Worm (Caenorhabditis elegans): Measurements from ENCODE around the gene fbxc-23.

Gene fbxc-23

DNA sequence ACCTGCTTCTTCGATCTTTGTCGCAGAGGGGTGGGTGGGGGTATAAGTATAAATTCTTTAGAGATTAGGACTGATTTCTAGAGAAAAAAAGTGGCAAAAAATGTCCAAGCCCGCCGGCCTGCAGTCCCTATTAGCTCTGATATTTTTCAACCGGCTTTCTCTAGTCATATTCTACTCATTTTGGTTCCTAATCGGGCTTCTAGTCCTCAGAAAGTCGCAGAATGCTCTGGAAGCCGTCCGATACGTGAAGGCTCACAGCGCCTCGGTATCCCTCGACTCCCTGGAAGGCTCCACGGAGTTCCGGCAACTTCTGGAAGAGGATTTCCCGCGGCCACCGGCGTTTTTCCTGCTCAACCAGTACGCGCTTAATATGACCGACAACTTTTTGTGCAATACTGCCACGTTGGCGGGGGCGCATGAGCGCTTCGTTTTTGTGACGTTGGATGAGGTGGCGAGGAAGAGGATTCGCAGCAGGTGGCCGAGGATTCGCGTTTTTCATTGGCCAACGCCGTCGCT is 10.6 kb downstream of the fbxc-23 start, which contains the start of gene Y48E1B.8:
Gene Y48E1B.8, plus strand, starts transcription at position 51 of the 516 bp plus-strand sequence.
- TF ChIP-seq nhr-21 (tag; optimal IDR thresholded peaks at IDR 0.05) (no peak), ztf-4 (tag; optimal IDR thresholded peaks at IDR 0.05) (no peak), peb-1 (tag; optimal IDR thresholded peaks at IDR 0.05) (no peak), nhr-25 (tag; optimal IDR thresholded peaks at IDR 0.05) (no peak), elt-1 (tag; optimal IDR thresholded peaks at IDR 0.05) (no peak), C34F6.9 (tag; optimal IDR thresholded peaks at IDR 0.05) (no peak), blmp-1 (tag; optimal IDR thresholded peaks at IDR 0.05; ENCODE audit: insufficient read depth) (no peak), lin-13 (GFP tag; optimal IDR thresholded peaks at IDR 0.05) (no peak)

- TF ChIP-seq nhr-77 (tag; optimal IDR thresholded peaks at IDR 0.05) (no peak), lin-39 (tag; optimal IDR thresholded peaks at IDR 0.05) (no peak), ZK546.5 (tag; optimal IDR thresholded peaks at IDR 0.05) (no peak), elt-1 (tag; optimal IDR thresholded peaks at IDR 0.05) (no peak), nhr-23 (tag; optimal IDR thresholded peaks at IDR 0.05) (no peak), nhr-21 (tag; optimal IDR thresholded peaks at IDR 0.05) (no peak), dmd-4 (tag; optimal IDR thresholded peaks at IDR 0.05) (no peak), sma-9 (GFP tag; optimal IDR thresholded peaks at IDR 0.05) (no peak), sma-9 (tag; optimal IDR thresholded peaks at IDR 0.05) (no peak), ztf-11 (tag; optimal IDR thresholded peaks at IDR 0.05) (no peak), mbf-1 (tag; optimal IDR thresholded peaks at IDR 0.05) (no peak), C34F6.9 (tag; optimal IDR thresholded peaks at IDR 0.05) (peak; percentile 65), mdl-1 (tag; optimal IDR thresholded peaks at IDR 0.05) (no peak), gmeb-1 (tag; optimal IDR thresholded peaks at IDR 0.05) (peak; percentile 62), unc-62 (GFP tag; optimal IDR thresholded peaks at IDR 0.05) (no peak), F13H6.1 (tag; optimal IDR thresholded peaks at IDR 0.05) (peak; percentile 52), R02D3.7 (tag; optimal IDR thresholded peaks at IDR 0.05) (no peak), crh-2 (tag; optimal IDR thresholded peaks at IDR 0.05) (peak; percentile 68), nhr-6 (tag; optimal IDR thresholded peaks at IDR 0.05) (no peak), nhr-129 (tag; optimal IDR thresholded peaks at IDR 0.05) (peak; percentile 79), lsy-2 (tag; optimal IDR thresholded peaks at IDR 0.05) (peak; percentile 30 to 79), nhr-25 (tag; optimal IDR thresholded peaks at IDR 0.05) (no peak), ztf-4 (tag; optimal IDR thresholded peaks at IDR 0.05) (no peak), peb-1 (tag; optimal IDR thresholded peaks at IDR 0.05) (no peak), alr-1 (tag; optimal IDR thresholded peaks at IDR 0.05) (no peak), fos-1 (tag; optimal IDR thresholded peaks at IDR 0.05) (peak; percentile 22), nhr-11 (tag; optimal IDR thresholded peaks at IDR 0.05) (no peak), aly-2 (tag; optimal IDR thresholded peaks at IDR 0.05) (no peak), ztf-1 (GFP tag; conservative IDR thresholded peaks at IDR 0.05) (no peak), elt-3 (tag; optimal IDR thresholded peaks at IDR 0.05) (no peak), unc-39 (tag; optimal IDR thresholded peaks at IDR 0.05) (no peak), egl-27 (tag; optimal IDR thresholded peaks at IDR 0.05) (no peak), nhr-10 (tag; optimal IDR thresholded peaks at IDR 0.05) (no peak), ama-1 (optimal IDR thresholded peaks at IDR 0.05) (no peak), mab-5 (tag; optimal IDR thresholded peaks at IDR 0.05) (peak; percentile 7), Y55F3AM.14 (GFP tag; optimal IDR thresholded peaks at IDR 0.05) (no peak), blmp-1 (tag; optimal IDR thresholded peaks at IDR 0.05; ENCODE audit: insufficient read depth) (no peak), sem-4 (tag; optimal IDR thresholded peaks at IDR 0.05) (peak; percentile 22), sma-3 (GFP tag; optimal IDR thresholded peaks at IDR 0.05) (no peak), nhr-237 (tag; optimal IDR thresholded peaks at IDR 0.05) (no peak), lin-11 (tag; optimal IDR thresholded peaks at IDR 0.05) (peak; percentile 69), nhr-12 (tag; optimal IDR thresholded peaks at IDR 0.05) (no peak), unc-55 (GFP tag; optimal IDR thresholded peaks at IDR 0.05) (peak; percentile 96), zag-1 (tag; optimal IDR thresholded peaks at IDR 0.05) (no peak), lin-13 (GFP tag; optimal IDR thresholded peaks at IDR 0.05) (peak; percentile 94), skn-1 (tag; optimal IDR thresholded peaks at IDR 0.05) (no peak), snpc-4 (tag; optimal IDR thresholded peaks at IDR 0.05) (peak; percentile 66), ceh-16 (tag; optimal IDR thresholded peaks at IDR 0.05) (peak; percentile 31), ceh-82 (tag; optimal IDR thresholded peaks at IDR 0.05) (no peak)
Measured at ce11 chrII:13575018-13575948, 21.1 kb downstream of the fbxc-23 start, which contains the start of the genes mrpl-37 and lin-38. mrpl-37 (minus strand) TSS chrII:13575068. lin-38 (plus strand) TSS chrII:13575925.

Measured in whole organism, L2 larva.